Worm (Caenorhabditis elegans) whole organism, L2 larva: ENCODE results near the gene pes-23.
A peak's percentile ranks its signal among the peaks of the same experiment; 100 is the strongest.

Experiments used
- C34F6.9 ChIP-seq: fragments of 150-350 bp; optimal IDR thresholded peaks from 2 replicates; lab custom pipeline; 2014; ENCODE audit warnings: missing biosample characterization, missing genetic modification characterization
- F13H6.1 ChIP-seq: sonication (generic microtip); optimal IDR thresholded peaks from 2 replicates; lab custom pipeline; 2016; ENCODE audit warnings: missing genetic modification characterization, missing compliant biosample characterization
- R02D3.7 ChIP-seq: fragments of 150-350 bp; optimal IDR thresholded peaks from 2 replicates; lab custom pipeline; 2014; ENCODE audit warnings: missing biosample characterization, missing genetic modification characterization
- Y55F3AM.14 ChIP-seq: fragments of 200-800 bp; sonication (Bioruptor generic); optimal IDR thresholded peaks from 2 replicates; lab custom pipeline; 2018; ENCODE audit warnings: mild to moderate bottlenecking, missing genetic modification characterization, missing compliant biosample characterization
- ZK546.5 ChIP-seq: sonication (generic microtip); optimal IDR thresholded peaks from 2 replicates; lab custom pipeline; 2017; ENCODE audit warnings: missing biosample characterization, missing genetic modification characterization
- alr-1 ChIP-seq: fragments of 150-350 bp; optimal IDR thresholded peaks from 2 replicates; lab custom pipeline; 2014; ENCODE audit warnings: missing biosample characterization, missing genetic modification characterization
- blmp-1 ChIP-seq: sonication (generic microtip); optimal IDR thresholded peaks from 2 replicates; lab custom pipeline; 2017; ENCODE audit warnings: missing genetic modification characterization, mild to moderate bottlenecking, missing compliant biosample characterization, antibody characterized with exemption, moderate library complexity; ENCODE audit not compliant: insufficient read depth
- ceh-16 ChIP-seq: fragments of 150-350 bp; optimal IDR thresholded peaks from 2 replicates; lab custom pipeline; 2014; ENCODE audit warnings: missing biosample characterization, missing genetic modification characterization
- crh-2 ChIP-seq: sonication (generic microtip); optimal IDR thresholded peaks from 2 replicates; lab custom pipeline; 2017; ENCODE audit warnings: missing biosample characterization, missing genetic modification characterization
- dmd-4 ChIP-seq: sonication (generic microtip); optimal IDR thresholded peaks from 2 replicates; lab custom pipeline; 2017; ENCODE audit warnings: missing biosample characterization, missing genetic modification characterization
- egl-27 ChIP-seq: sonication (generic microtip); optimal IDR thresholded peaks from 3 replicates; lab custom pipeline; 2017; ENCODE audit warnings: missing biosample characterization, missing genetic modification reagents, missing genetic modification characterization
- elt-3 ChIP-seq: sonication (generic microtip); optimal IDR thresholded peaks from 2 replicates; lab custom pipeline; 2017; ENCODE audit warnings: missing biosample characterization, missing genetic modification characterization
- gmeb-1 ChIP-seq: fragments of 150-350 bp; optimal IDR thresholded peaks from 2 replicates; lab custom pipeline; 2014; ENCODE audit warnings: missing biosample characterization, missing genetic modification characterization
- lin-11 ChIP-seq: fragments of 150-350 bp; sonication (generic microtip); optimal IDR thresholded peaks from 2 replicates; lab custom pipeline; 2014; ENCODE audit warnings: missing biosample characterization, missing genetic modification characterization, inconsistent platforms, mixed read lengths
- lin-39 ChIP-seq: fragments of 150-350 bp; optimal IDR thresholded peaks from 2 replicates; lab custom pipeline; 2014; ENCODE audit warnings: missing biosample characterization, missing genetic modification reagents, missing genetic modification characterization
- lsy-2 ChIP-seq, 2 experiments: fragments of 150-350 bp in 1 of 2; sonication (generic microtip) in 1 of 2; optimal IDR thresholded peaks; 2 replicates each; lab custom pipeline; 2014 to 2017; ENCODE audit warnings: missing biosample characterization in 2 of 2, missing genetic modification characterization in 2 of 2
- mab-5 ChIP-seq: fragments of 150-350 bp; optimal IDR thresholded peaks from 2 replicates; lab custom pipeline; 2014; ENCODE audit warnings: missing biosample characterization, missing genetic modification characterization
- mbf-1 ChIP-seq: sonication (generic microtip); optimal IDR thresholded peaks from 2 replicates; lab custom pipeline; 2017; ENCODE audit warnings: missing biosample characterization, missing genetic modification characterization
- nhr-10 ChIP-seq: sonication (generic microtip); optimal IDR thresholded peaks from 2 replicates; lab custom pipeline; 2017; ENCODE audit warnings: missing biosample characterization, missing genetic modification characterization
- nhr-23 ChIP-seq: fragments of 150-350 bp; optimal IDR thresholded peaks from 2 replicates; lab custom pipeline; 2014; ENCODE audit warnings: missing biosample characterization, missing genetic modification reagents, missing genetic modification characterization
- nhr-237 ChIP-seq: fragments of 150-350 bp; optimal IDR thresholded peaks from 2 replicates; lab custom pipeline; 2014; ENCODE audit warnings: missing biosample characterization, missing genetic modification characterization
- nhr-25 ChIP-seq: fragments of 150-350 bp; sonication (generic microtip); optimal IDR thresholded peaks from 3 replicates; lab custom pipeline; 2014; ENCODE audit warnings: missing biosample characterization, missing genetic modification characterization
- nhr-6 ChIP-seq: fragments of 150-350 bp; optimal IDR thresholded peaks from 2 replicates; lab custom pipeline; 2014; ENCODE audit warnings: missing biosample characterization, missing genetic modification characterization
- nhr-77 ChIP-seq: fragments of 150-350 bp; optimal IDR thresholded peaks from 2 replicates; lab custom pipeline; 2014; ENCODE audit warnings: missing biosample characterization, missing genetic modification characterization
- peb-1 ChIP-seq: fragments of 150-350 bp; optimal IDR thresholded peaks from 2 replicates; lab custom pipeline; 2014; ENCODE audit warnings: missing biosample characterization, missing genetic modification characterization
- sem-4 ChIP-seq: fragments of 150-350 bp; optimal IDR thresholded peaks from 2 replicates; lab custom pipeline; 2014; ENCODE audit warnings: missing biosample characterization, missing genetic modification reagents, missing genetic modification characterization
- skn-1 ChIP-seq: sonication (generic microtip); optimal IDR thresholded peaks from 2 replicates; lab custom pipeline; 2017; ENCODE audit warnings: missing biosample characterization, missing genetic modification characterization
- sma-9 ChIP-seq, 2 experiments: fragments of 150-350 bp in 1 of 2; sonication (generic microtip) in 1 of 2; optimal IDR thresholded peaks; 2 replicates each; lab custom pipeline; 2014 to 2016; ENCODE audit warnings: missing genetic modification characterization in 2 of 2, mild to moderate bottlenecking in 1 of 2, missing biosample characterization in 1 of 2, missing compliant biosample characterization in 1 of 2, missing genetic modification reagents in 1 of 2, moderate library complexity in 1 of 2
- snpc-4 ChIP-seq: fragments of 150-350 bp; optimal IDR thresholded peaks from 2 replicates; lab custom pipeline; 2014; ENCODE audit warnings: missing biosample characterization, missing genetic modification characterization
- unc-55 ChIP-seq: fragments of 150-350 bp; sonication (generic microtip); optimal IDR thresholded peaks from 3 replicates; lab custom pipeline; 2014; ENCODE audit warnings: missing biosample characterization, missing genetic modification reagents, missing genetic modification characterization
- unc-62 ChIP-seq: fragments of 150-350 bp; optimal IDR thresholded peaks from 2 replicates; lab custom pipeline; 2014; ENCODE audit warnings: missing biosample characterization, missing genetic modification reagents, missing genetic modification characterization
- zag-1 ChIP-seq: fragments of 150-350 bp; optimal IDR thresholded peaks from 2 replicates; lab custom pipeline; 2014; ENCODE audit warnings: missing biosample characterization, missing genetic modification characterization
- ztf-1 ChIP-seq: fragments of 200-800 bp; sonication (Bioruptor generic); conservative IDR thresholded peaks from 2 replicates; pipeline ENCODE4 v1.3.6; 2022; ENCODE audit warnings: missing genetic modification characterization, missing compliant biosample characterization
- ztf-11 ChIP-seq: sonication (generic microtip); optimal IDR thresholded peaks from 2 replicates; lab custom pipeline; 2017; ENCODE audit warnings: missing biosample characterization, missing genetic modification characterization
- ztf-4 ChIP-seq: fragments of 150-350 bp; optimal IDR thresholded peaks from 2 replicates; lab custom pipeline; 2014; ENCODE audit warnings: missing biosample characterization, missing genetic modification characterization

The pes-23 gene

ce11 chrX:6901078-6901477, at the start of gene pes-23:
pes-23 (plus strand) TSS chrX:6901378.
- TF ChIP-seq nhr-23 (no peak), nhr-25 (no peak)

- TF ChIP-seq nhr-23 (no peak), C34F6.9 (no peak), gmeb-1 (no peak), unc-55 (GFP tag; lab: Kevin White, UChicago) (no peak), nhr-10 (tag; lab: Kevin White, UChicago) (no peak), zag-1 (tag; lab: Kevin White, UChicago) (no peak), blmp-1 (tag; lab: Kevin White, UChicago) (no peak), lin-11 (no peak), ceh-16 (tag; lab: Kevin White, UChicago) (no peak), ztf-1 (GFP tag; lab: Robert Waterston, UW) (no peak), crh-2 (tag; lab: Kevin White, UChicago) (no peak), ztf-4 (no peak), alr-1 (tag; lab: Kevin White, UChicago) (no peak), sem-4 (tag; lab: Kevin White, UChicago) (no peak), sma-9 (GFP tag; optimal IDR thresholded peaks at IDR 0.05; lab: Kevin White, UChicago) (no peak), sma-9 (tag; optimal IDR thresholded peaks at IDR 0.05; lab: Kevin White, UChicago) (no peak), nhr-6 (tag; lab: Kevin White, UChicago) (no peak), Y55F3AM.14 (GFP tag; lab: Kevin White, UChicago) (no peak), skn-1 (tag; lab: Kevin White, UChicago) (no peak), mbf-1 (tag; lab: Kevin White, UChicago) (no peak), nhr-237 (no peak)
Observed at ce11 chrX:6853318-6853717, 47.9 kb upstream of the pes-23 start, which contains the start of gene rig-3. rig-3 (plus strand) TSS chrX:6853618.

- TF ChIP-seq dmd-4, result no peak
- no peak for TF ChIP-seq peb-1 (tag; lab: Kevin White, UChicago)
- peak; percentile 7 for TF ChIP-seq sma-9 (GFP tag; optimal IDR thresholded peaks at IDR 0.05; lab: Kevin White, UChicago)
- TF ChIP-seq sma-9 (tag; optimal IDR thresholded peaks at IDR 0.05; lab: Kevin White, UChicago), result no peak
- no peak for TF ChIP-seq ztf-4
- TF ChIP-seq skn-1 (tag; lab: Kevin White, UChicago), result no peak
- TF ChIP-seq, all 48 proteins: peak for 1
Observed at ce11 chrX:6856793-6857192, 44.4 kb upstream of the pes-23 start.

ce11 chrX:6861564-6861963, 39.6 kb upstream of the pes-23 start:
- no peak for TF ChIP-seq snpc-4
- no peak for TF ChIP-seq sem-4 (tag; lab: Kevin White, UChicago)
- no peak for TF ChIP-seq nhr-6 (tag; lab: Kevin White, UChicago)
- no peak for TF ChIP-seq alr-1 (tag; lab: Kevin White, UChicago)
- no peak for TF ChIP-seq ztf-11
- TF ChIP-seq mbf-1 (tag; lab: Kevin White, UChicago), result no peak
- no peak for TF ChIP-seq elt-3 (tag; lab: Kevin White, UChicago)
- no peak for TF ChIP-seq nhr-23
- no peak for TF ChIP-seq nhr-25
- TF ChIP-seq mab-5 (tag; lab: Kevin White, UChicago), result no peak

ce11 chrX:6863032-6863431, 38.1 kb upstream of the pes-23 start, which contains the start of gene nep-4:
nep-4 (minus strand) TSS chrX:6863424.
- no peak for TF ChIP-seq unc-62 (GFP tag; lab: Kevin White, UChicago)
- no peak for TF ChIP-seq egl-27
- no peak for TF ChIP-seq nhr-23
- TF ChIP-seq lin-39 (tag; lab: Kevin White, UChicago), result no peak
- TF ChIP-seq R02D3.7 (tag; lab: Kevin White, UChicago), result no peak
- no peak for TF ChIP-seq ZK546.5 (tag; lab: Kevin White, UChicago)
- TF ChIP-seq crh-2 (tag; lab: Kevin White, UChicago), result no peak
- TF ChIP-seq lsy-2 (tag; optimal IDR thresholded peaks at IDR 0.05; lab: Kevin White, UChicago), result no peak
- TF ChIP-seq nhr-77 (tag; lab: Kevin White, UChicago), result no peak
- TF ChIP-seq alr-1 (tag; lab: Kevin White, UChicago), result no peak
- TF ChIP-seq F13H6.1 (tag; lab: Kevin White, UChicago), result no peak
- no peak for TF ChIP-seq nhr-10 (tag; lab: Kevin White, UChicago)
- no peak for TF ChIP-seq nhr-237
- TF ChIP-seq blmp-1 (tag; lab: Kevin White, UChicago), result no peak
- no peak for TF ChIP-seq ztf-4
- no peak for TF ChIP-seq mab-5 (tag; lab: Kevin White, UChicago)
- TF ChIP-seq gmeb-1, result no peak
- no peak for TF ChIP-seq lin-11
- TF ChIP-seq elt-3 (tag; lab: Kevin White, UChicago), result no peak
- TF ChIP-seq zag-1 (tag; lab: Kevin White, UChicago), result no peak
